Fruit fly (Drosophila melanogaster) whole organism, embryonic: ENCODE results near the gene Alms1a.

Experiments used
- Abd-B ChIP-seq: fragments of 200-800 bp; sonication (Bioruptor generic); optimal IDR thresholded peaks from 2 replicates; lab custom pipeline; 2018; ENCODE audit warnings: missing biosample characterization, mild to moderate bottlenecking, missing genetic modification characterization, moderate library complexity
- Aef1 ChIP-seq: fragments of 200-800 bp; sonication (Bioruptor generic); IDR thresholded peaks from 3 replicates; pipeline ENCODE4 v1.3.6; 2022; ENCODE audit warnings: missing biosample characterization, missing genetic modification characterization
- CG10366 ChIP-seq: fragments of 200-800 bp; sonication (Bioruptor generic); IDR thresholded peaks from 2 replicates; pipeline ENCODE4 v1.3.6; 2022; ENCODE audit warnings: missing biosample characterization, missing genetic modification characterization
- CG10565 ChIP-seq: fragments of 200-800 bp; sonication (Bioruptor generic); optimal IDR thresholded peaks from 3 replicates; lab custom pipeline; 2016; ENCODE audit warnings: missing biosample characterization, mild to moderate bottlenecking, missing genetic modification characterization
- CG14710 ChIP-seq: fragments of 200-800 bp; sonication (Bioruptor generic); optimal IDR thresholded peaks from 3 replicates; lab custom pipeline; 2019; ENCODE audit warnings: missing biosample characterization, mild to moderate bottlenecking, missing genetic modification characterization, moderate library complexity
- CG15514 ChIP-seq: fragments of 200-800 bp; sonication (Bioruptor generic); optimal IDR thresholded peaks from 3 replicates; lab custom pipeline; 2017; ENCODE audit warnings: missing biosample characterization, missing genetic modification characterization, mild to moderate bottlenecking, moderate library complexity, missing genetic modification reagents
- CG17568 ChIP-seq: fragments of 200-800 bp; sonication (Bioruptor generic); optimal IDR thresholded peaks from 2 replicates; lab custom pipeline; 2018; ENCODE audit warnings: missing biosample characterization, mild to moderate bottlenecking, missing genetic modification characterization, moderate library complexity
- CG18619 ChIP-seq: fragments of 200-800 bp; sonication (Bioruptor generic); optimal IDR thresholded peaks from 3 replicates; lab custom pipeline; 2017; ENCODE audit warnings: missing biosample characterization, mild to moderate bottlenecking, missing genetic modification characterization
- CG2199 ChIP-seq: fragments of 200-800 bp; sonication (Bioruptor generic); IDR thresholded peaks from 3 replicates; pipeline ENCODE4 v1.3.6; 2022; ENCODE audit warnings: missing biosample characterization, missing genetic modification characterization
- CG6791 ChIP-seq: fragments of 200-800 bp; sonication (Bioruptor generic); IDR thresholded peaks from 3 replicates; pipeline ENCODE4 v1.3.6; 2022; ENCODE audit warnings: missing biosample characterization, missing genetic modification characterization; ENCODE audit not compliant: partially characterized antibody
- CG7556 ChIP-seq: fragments of 200-800 bp; sonication (Bioruptor generic); optimal IDR thresholded peaks from 2 replicates; lab custom pipeline; 2017; ENCODE audit warnings: missing biosample characterization, mild to moderate bottlenecking, missing genetic modification characterization
- CG8944 ChIP-seq: fragments of 200-800 bp; sonication (Bioruptor generic); optimal IDR thresholded peaks from 3 replicates; lab custom pipeline; 2016; ENCODE audit warnings: missing biosample characterization, missing genetic modification characterization
- Chrac-16 ChIP-seq: fragments of 200-800 bp; sonication (Bioruptor generic); optimal IDR thresholded peaks from 3 replicates; lab custom pipeline; 2016; ENCODE audit warnings: missing biosample characterization, missing genetic modification characterization
- CoRest ChIP-seq: fragments of 200-800 bp; sonication (Bioruptor generic); optimal IDR thresholded peaks from 3 replicates; lab custom pipeline; 2018; ENCODE audit warnings: missing biosample characterization, mild to moderate bottlenecking, missing genetic modification characterization, moderate library complexity
- D19A ChIP-seq: fragments of 200-800 bp; optimal IDR thresholded peaks from 3 replicates; lab custom pipeline; 2019; ENCODE audit warnings: missing biosample characterization, mild to moderate bottlenecking, missing genetic modification characterization, moderate library complexity
- Gug ChIP-seq: fragments of 200-800 bp; sonication (Bioruptor generic); IDR thresholded peaks from 4 replicates; pipeline ENCODE4 v1.3.6; 2022; ENCODE audit warnings: missing biosample characterization, missing genetic modification characterization
- Hand ChIP-seq: fragments of 200-800 bp; sonication (Bioruptor generic); optimal IDR thresholded peaks from 2 replicates; lab custom pipeline; 2017; ENCODE audit warnings: mild to moderate bottlenecking, missing biosample characterization, missing genetic modification reagents, missing genetic modification characterization
- Hey ChIP-seq: fragments of 200-800 bp; sonication (Bioruptor generic); optimal IDR thresholded peaks from 3 replicates; lab custom pipeline; 2018; ENCODE audit warnings: missing biosample characterization, mild to moderate bottlenecking, missing genetic modification characterization
- Hr3 ChIP-seq: fragments of 200-800 bp; sonication (Bioruptor generic); optimal IDR thresholded peaks from 3 replicates; lab custom pipeline; 2016; ENCODE audit warnings: missing biosample characterization, missing genetic modification characterization
- Kr ChIP-seq: fragments of 200-800 bp; sonication (Bioruptor generic); optimal IDR thresholded peaks from 2 replicates; lab custom pipeline; 2017; ENCODE audit warnings: missing biosample characterization, mild to moderate bottlenecking, missing genetic modification characterization
- MBD-R2 ChIP-seq: fragments of 200-800 bp; sonication (Bioruptor generic); IDR thresholded peaks from 2 replicates; pipeline ENCODE4 v1.3.6; 2022; ENCODE audit warnings: missing biosample characterization, missing genetic modification characterization
- NK7.1 ChIP-seq: fragments of 200-800 bp; sonication (Bioruptor generic); optimal IDR thresholded peaks from 3 replicates; lab custom pipeline; 2016; ENCODE audit warnings: missing biosample characterization, missing genetic modification characterization
- Ptx1 ChIP-seq: fragments of 200-800 bp; sonication (Bioruptor generic); IDR thresholded peaks from 2 replicates; pipeline ENCODE4 v1.3.6; 2022; ENCODE audit warnings: missing biosample characterization, missing genetic modification characterization
- Rx ChIP-seq: fragments of 200-800 bp; sonication (Bioruptor generic); IDR thresholded peaks from 2 replicates; pipeline ENCODE4 v1.3.6; 2022; ENCODE audit warnings: missing biosample characterization, missing genetic modification characterization
- ac ChIP-seq: fragments of 200-800 bp; sonication (Bioruptor generic); optimal IDR thresholded peaks from 3 replicates; lab custom pipeline; 2017; ENCODE audit warnings: missing biosample characterization, mild to moderate bottlenecking, missing genetic modification characterization
- croc ChIP-seq: fragments of 200-800 bp; sonication (Bioruptor generic); conservative IDR thresholded peaks from 3 replicates; pipeline ENCODE4 v1.3.6; 2022; ENCODE audit warnings: missing biosample characterization, missing genetic modification characterization
- dati ChIP-seq: fragments of 200-800 bp; sonication (Bioruptor generic); IDR thresholded peaks from 2 replicates; pipeline ENCODE4 v1.3.6; 2022; ENCODE audit warnings: missing biosample characterization, missing genetic modification characterization
- dmrt99B ChIP-seq: fragments of 200-800 bp; sonication (Bioruptor generic); optimal IDR thresholded peaks from 2 replicates; lab custom pipeline; 2018; ENCODE audit warnings: missing biosample characterization, mild to moderate bottlenecking, missing genetic modification characterization, moderate library complexity
- ems ChIP-seq: fragments of 200-800 bp; sonication (Bioruptor generic); optimal IDR thresholded peaks from 3 replicates; lab custom pipeline; 2016; ENCODE audit warnings: missing biosample characterization, missing genetic modification characterization
- fd64A ChIP-seq: fragments of 200-800 bp; sonication (Bioruptor generic); optimal IDR thresholded peaks from 3 replicates; lab custom pipeline; 2018; ENCODE audit warnings: missing biosample characterization, mild to moderate bottlenecking, missing genetic modification characterization
- gcm ChIP-seq: fragments of 200-800 bp; sonication (Bioruptor generic); optimal IDR thresholded peaks from 2 replicates; lab custom pipeline; 2019; ENCODE audit warnings: missing biosample characterization, mild to moderate bottlenecking, missing genetic modification characterization, moderate library complexity
- ind ChIP-seq: fragments of 200-800 bp; sonication (Bioruptor generic); optimal IDR thresholded peaks from 3 replicates; lab custom pipeline; 2016; ENCODE audit warnings: missing biosample characterization, missing genetic modification characterization
- jigr1 ChIP-seq: fragments of 200-800 bp; sonication (Bioruptor generic); IDR thresholded peaks from 3 replicates; pipeline ENCODE4 v1.3.6; 2022; ENCODE audit warnings: missing biosample characterization, missing genetic modification characterization
- lbe ChIP-seq: fragments of 200-800 bp; sonication (Bioruptor generic); optimal IDR thresholded peaks from 2 replicates; lab custom pipeline; 2016; ENCODE audit warnings: missing biosample characterization, mild to moderate bottlenecking, missing genetic modification characterization
- mld ChIP-seq: fragments of 200-800 bp; sonication (Bioruptor generic); IDR thresholded peaks from 3 replicates; pipeline ENCODE4 v1.3.6; 2022; ENCODE audit warnings: missing biosample characterization, missing genetic modification characterization; ENCODE audit not compliant: partially characterized antibody
- nom ChIP-seq: fragments of 200-800 bp; sonication (Bioruptor generic); optimal IDR thresholded peaks from 2 replicates; lab custom pipeline; 2017; ENCODE audit warnings: missing biosample characterization, missing genetic modification characterization, mild to moderate bottlenecking, moderate library complexity, missing genetic modification reagents
- otp ChIP-seq: fragments of 200-800 bp; sonication (Bioruptor generic); IDR thresholded peaks from 3 replicates; pipeline ENCODE4, ENCODE4 v1.3.6; 2022; ENCODE audit warnings: missing biosample characterization, missing genetic modification characterization
- ranshi ChIP-seq: fragments of 200-800 bp; sonication (Bioruptor generic); IDR thresholded peaks from 2 replicates; pipeline ENCODE4 v1.3.6; 2022; ENCODE audit warnings: missing biosample characterization, missing genetic modification characterization
- repo ChIP-seq: fragments of 200-800 bp; sonication (Bioruptor generic); optimal IDR thresholded peaks from 2 replicates; lab custom pipeline; 2016; ENCODE audit warnings: missing biosample characterization, missing genetic modification characterization
- salm ChIP-seq: fragments of 200-800 bp; sonication (Bioruptor generic); optimal IDR thresholded peaks from 2 replicates; lab custom pipeline; 2018; ENCODE audit warnings: missing biosample characterization, mild to moderate bottlenecking, missing genetic modification characterization
- sna ChIP-seq: fragments of 200-800 bp; sonication (Bioruptor generic); IDR thresholded peaks from 2 replicates; pipeline ENCODE4 v1.3.6; 2022; ENCODE audit warnings: missing biosample characterization, missing genetic modification characterization; ENCODE audit not compliant: partially characterized antibody
- sqz ChIP-seq: fragments of 200-800 bp; sonication (Bioruptor generic); optimal IDR thresholded peaks from 3 replicates; lab custom pipeline; 2018; ENCODE audit warnings: missing biosample characterization, mild to moderate bottlenecking, missing genetic modification characterization
- unc-4 ChIP-seq: fragments of 200-800 bp; sonication (Bioruptor generic); IDR thresholded peaks from 2 replicates; pipeline ENCODE4 v1.3.6; 2022; ENCODE audit warnings: missing biosample characterization, missing genetic modification characterization; ENCODE audit not compliant: partially characterized antibody
- vfl ChIP-seq: fragments of 200-800 bp; sonication (Bioruptor generic); optimal IDR thresholded peaks from 2 replicates; lab custom pipeline; 2016; ENCODE audit warnings: missing biosample characterization, missing genetic modification characterization

The Alms1a gene

dm6 chrX:4666650-4667360 lies 31.0 kb upstream of the Alms1a start, which contains the start of gene CG3009 (continued):
- TF ChIP-seq Gug (GFP tag; lab: Robert Waterston, UW) (peak; percentile 98), otp (peak; percentile 95), CG15514 (peak; percentile 95), repo (peak; percentile 97), D19A (peak; percentile 92), CG18619 (peak; percentile 98), CG7556 (GFP tag; lab: Kevin White, UChicago) (peak; percentile 98), Chrac-16 (GFP tag; lab: Kevin White, UChicago) (peak; percentile 97), CG17568 (GFP tag; lab: Kevin White, UChicago) (peak; percentile 95), sna (no peak), croc (GFP tag; lab: Robert Waterston, UW) (peak; percentile 93), Ptx1 (GFP tag; lab: Robert Waterston, UW) (peak; percentile 98), lbe (GFP tag; lab: Kevin White, UChicago) (peak; percentile 90), CG14710 (tag; lab: Kevin White, UChicago) (peak; percentile 89), CG2199 (GFP tag; lab: Robert Waterston, UW) (peak; percentile 96), Hey (tag; lab: Kevin White, UChicago) (peak; percentile 91), fd64A (GFP tag; lab: Kevin White, UChicago) (peak; percentile 92), ranshi (GFP tag; lab: Robert Waterston, UW) (peak; percentile 98), dati (GFP tag; lab: Robert Waterston, UW) (peak; percentile 87), CoRest (peak; percentile 97), Hr3 (GFP tag; lab: Kevin White, UChicago) (peak; percentile 96), unc-4 (no peak), Hand (GFP tag; lab: Kevin White, UChicago) (peak; percentile 97), salm (tag; lab: Kevin White, UChicago) (peak; percentile 92), jigr1 (GFP tag; lab: Robert Waterston, UW) (peak; percentile 95)
- TF ChIP-seq, all 482 proteins: peak for 445

dm6 chrX:4664107-4664506 lies 28.3 kb upstream of the Alms1a start:
- peak; percentile 47 for TF ChIP-seq sqz (GFP tag; lab: Kevin White, UChicago)
- no peak for TF ChIP-seq ind (GFP tag; lab: Kevin White, UChicago)
- peak; percentile 69 for TF ChIP-seq nom (GFP tag; lab: Kevin White, UChicago)
- no peak for TF ChIP-seq ac (GFP tag; lab: Kevin White, UChicago)
- no peak for TF ChIP-seq CG10565 (GFP tag; lab: Kevin White, UChicago)
- TF ChIP-seq Aef1 (GFP tag; lab: Robert Waterston, UW): no peak
- no peak for TF ChIP-seq dmrt99B
- TF ChIP-seq, all 482 proteins: peak for 2

- no peak for TF ChIP-seq CG7556 (GFP tag; lab: Kevin White, UChicago)
- TF ChIP-seq MBD-R2 (GFP tag; lab: Robert Waterston, UW): no peak
- TF ChIP-seq CG10366 (GFP tag; lab: Robert Waterston, UW): no peak
- no peak for TF ChIP-seq vfl (GFP tag; lab: Kevin White, UChicago)
- TF ChIP-seq fd64A (GFP tag; lab: Kevin White, UChicago): no peak
- TF ChIP-seq gcm (GFP tag; lab: Kevin White, UChicago): no peak
- no peak for TF ChIP-seq CG6791
- no peak for TF ChIP-seq CG8944 (GFP tag; lab: Kevin White, UChicago)
- TF ChIP-seq Abd-B (GFP tag; lab: Kevin White, UChicago): no peak
- TF ChIP-seq Kr (GFP tag; lab: Kevin White, UChicago): no peak
- no peak for TF ChIP-seq ems (GFP tag; lab: Kevin White, UChicago)
- no peak for TF ChIP-seq mld (GFP tag; lab: Robert Waterston, UW)
- no peak for TF ChIP-seq NK7.1
- no peak for TF ChIP-seq Rx (GFP tag; lab: Robert Waterston, UW)
Measured at dm6 chrX:4660642-4661252, 24.9 kb upstream of the Alms1a start.
